Worm (Caenorhabditis elegans): ENCODE data around the gene W09G12.7.

DNA sequence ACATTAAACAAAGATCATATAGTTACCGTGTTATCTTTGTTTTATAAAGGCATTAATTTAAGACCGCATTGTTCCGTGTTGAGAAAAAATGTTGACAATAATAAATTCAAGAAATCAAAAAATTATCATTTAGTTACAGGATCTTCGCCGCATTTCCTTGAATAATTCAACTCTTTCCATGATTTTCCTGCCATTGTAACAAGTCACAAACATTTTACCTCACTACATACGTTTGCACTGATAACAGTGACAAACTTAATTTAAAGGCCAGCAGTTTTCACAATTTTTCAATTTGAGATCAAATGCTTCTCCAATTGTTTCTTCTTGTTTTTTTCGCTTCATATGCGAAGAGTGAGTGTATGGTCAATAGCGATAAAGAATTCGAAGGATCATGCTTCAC is 32.1 kb downstream of the W09G12.7 start, which contains the start of gene clec-169:
- TF ChIP-seq ceh-13 (GFP tag; optimal IDR thresholded peaks at IDR 0.05) (no peak), ets-7 (tag; optimal IDR thresholded peaks at IDR 0.05) (no peak), ama-1 (optimal IDR thresholded peaks at IDR 0.05) (no peak)
